Fruit fly (Drosophila melanogaster): Measurements from ENCODE around the gene dtr.
A peak's percentile ranks its signal among the peaks of the same experiment; 100 is the strongest.

Gene dtr

DNA sequence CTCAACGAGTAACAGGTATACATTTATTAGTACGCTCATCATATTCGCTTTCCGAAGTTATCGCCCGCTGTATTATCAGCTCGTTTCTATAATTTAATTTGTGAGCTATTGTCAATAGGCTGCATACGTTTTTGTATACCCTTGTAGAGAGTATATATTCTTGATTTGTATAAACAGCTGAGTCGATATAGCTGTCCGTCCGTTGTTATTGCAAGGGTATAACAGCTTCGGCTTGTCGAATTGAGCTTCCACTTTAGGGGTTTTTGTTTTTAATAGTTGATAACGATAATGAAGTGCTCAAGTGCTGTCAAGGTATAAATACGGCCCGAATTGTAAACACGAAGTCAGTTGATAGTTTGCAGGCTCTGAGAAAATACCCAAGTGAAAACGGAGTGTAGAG is 9.9 kb downstream of the dtr start, which contains the start of gene CG8665 (continued):
- peak; percentile 34 for TF ChIP-seq Ets65A (GFP tag)
- no peak for TF ChIP-seq MESR4 (GFP tag; optimal IDR thresholded peaks at IDR 0.05)
- TF ChIP-seq sqz (GFP tag; optimal IDR thresholded peaks at IDR 0.05) = no peak
- TF ChIP-seq nmo (GFP tag; optimal IDR thresholded peaks at IDR 0.05) = peak; percentile 30
- TF ChIP-seq en (GFP tag; optimal IDR thresholded peaks at IDR 0.05) = no peak
- peak; percentile 11 for TF ChIP-seq Myb (GFP tag; optimal IDR thresholded peaks at IDR 0.05)
- TF ChIP-seq CG13624 (GFP tag; optimal IDR thresholded peaks at IDR 0.05) = peak; percentile 70
- TF ChIP-seq Dek (tag; optimal IDR thresholded peaks at IDR 0.05) = no peak
- TF ChIP-seq Sry-β (GFP tag; optimal IDR thresholded peaks at IDR 0.05) = no peak
- peak; percentile 41 for TF ChIP-seq CG17385 (GFP tag; optimal IDR thresholded peaks at IDR 0.05)
- TF ChIP-seq MBD-R2 (GFP tag; IDR thresholded peaks at IDR 0.05) = no peak; the same call in 1 of the 2 replicates
- TF ChIP-seq CG14710 (tag; optimal IDR thresholded peaks at IDR 0.05) = no peak
- TF ChIP-seq Nf-YB (GFP tag; optimal IDR thresholded peaks at IDR 0.05) = no peak
- peak; percentile 47 for TF ChIP-seq HHEX (GFP tag; optimal IDR thresholded peaks at IDR 0.05)
- peak in 1 of 2 experiments; percentile 55 for TF ChIP-seq Pdp1 (GFP tag; optimal IDR thresholded peaks at IDR 0.05)
- TF ChIP-seq ara (GFP tag; IDR thresholded peaks at IDR 0.05) = no peak
- no peak for TF ChIP-seq CG4854 (GFP tag; optimal IDR thresholded peaks at IDR 0.05)
- peak; percentile 41 for TF ChIP-seq Xbp1 (GFP tag; optimal IDR thresholded peaks at IDR 0.05)
- peak; percentile 66 for TF ChIP-seq Fer3 (tag; optimal IDR thresholded peaks at IDR 0.05)
- TF ChIP-seq CG16815 (GFP tag; optimal IDR thresholded peaks at IDR 0.05) = no peak
- TF ChIP-seq CG2712 (tag; optimal IDR thresholded peaks at IDR 0.05) = peak; percentile 22
- peak; percentile 6 for TF ChIP-seq Atf-2 (GFP tag; optimal IDR thresholded peaks at IDR 0.05)
- peak; percentile 24 for TF ChIP-seq schlank (tag; optimal IDR thresholded peaks at IDR 0.05)
- no peak for TF ChIP-seq kni (GFP tag; optimal IDR thresholded peaks at IDR 0.05)
- peak; percentile 98 for TF ChIP-seq D19A (tag; optimal IDR thresholded peaks at IDR 0.05)
- TF ChIP-seq bigmax (GFP tag; optimal IDR thresholded peaks at IDR 0.05) = no peak
- peak; percentile 27 for TF ChIP-seq lbe (GFP tag; optimal IDR thresholded peaks at IDR 0.05)
- TF ChIP-seq Bteb2 (GFP tag; optimal IDR thresholded peaks at IDR 0.05) = peak; percentile 5
- no peak for TF ChIP-seq CG10654 (GFP tag; optimal IDR thresholded peaks at IDR 0.05)
- TF ChIP-seq bcd (GFP tag; optimal IDR thresholded peaks at IDR 0.05) = peak; percentile 5
- no peak for TF ChIP-seq tna (GFP tag; IDR thresholded peaks at IDR 0.05; ENCODE audit: partially characterized antibody)
- TF ChIP-seq zf30C (GFP tag; optimal IDR thresholded peaks at IDR 0.05) = no peak
- TF ChIP-seq fd3F (GFP tag; optimal IDR thresholded peaks at IDR 0.05) = peak; percentile 42
- TF ChIP-seq sob (GFP tag; IDR thresholded peaks at IDR 0.05) = peak; percentile 76
- no peak for TF ChIP-seq CG2889 (GFP tag; IDR thresholded peaks at IDR 0.05)
- TF ChIP-seq cad (GFP tag; optimal IDR thresholded peaks at IDR 0.05) = no peak
- TF ChIP-seq CG15514 (GFP tag; optimal IDR thresholded peaks at IDR 0.05) = peak; percentile 50
- no peak for TF ChIP-seq knrl (GFP tag; IDR thresholded peaks at IDR 0.05; ENCODE audit: partially characterized antibody)
- TF ChIP-seq CG10209 (GFP tag; optimal IDR thresholded peaks at IDR 0.05) = peak; percentile 44
- 0 out of 2 replicates have a peak, but pooled peaks have one; percentile 21 for TF ChIP-seq wdn (GFP tag; IDR thresholded peaks at IDR 0.05)
- TF ChIP-seq CG2199 (GFP tag; IDR thresholded peaks at IDR 0.05) = no peak
- peak; percentile 51 for TF ChIP-seq CG17568 (GFP tag; optimal IDR thresholded peaks at IDR 0.05)
- peak; percentile 43 for TF ChIP-seq CG10543 (GFP tag; optimal IDR thresholded peaks at IDR 0.05)
- no peak for TF ChIP-seq maf-S (GFP tag; optimal IDR thresholded peaks at IDR 0.05)
- no peak for TF ChIP-seq CG42726 (GFP tag; IDR thresholded peaks at IDR 0.05; ENCODE audit: partially characterized antibody)
- TF ChIP-seq CG6254 (GFP tag; optimal IDR thresholded peaks at IDR 0.05) = no peak
- TF ChIP-seq CG13894 (tag; optimal IDR thresholded peaks at IDR 0.05) = no peak
- TF ChIP-seq ap (GFP tag; IDR thresholded peaks at IDR 0.05) = peak; percentile 18; the same call in 1 of the 2 replicates
- TF ChIP-seq CG11723 (GFP tag; optimal IDR thresholded peaks at IDR 0.05) = peak; percentile 1
- peak; percentile 4 for TF ChIP-seq HLH54F (GFP tag; optimal IDR thresholded peaks at IDR 0.05)
